Worm (Caenorhabditis elegans) whole organism, mixed stage, embryonic: ENCODE measurements around the gene col-179.

Experiments used
- elt-3 ChIP-seq: fragments of 150-350 bp; optimal IDR thresholded peaks from 2 replicates; lab custom pipeline; 2014; ENCODE audit warnings: missing biosample characterization, missing genetic modification characterization
- hlh-1 ChIP-seq: fragments of 150-350 bp; optimal IDR thresholded peaks from 2 replicates; lab custom pipeline; 2014; ENCODE audit warnings: missing biosample characterization, missing genetic modification reagents, missing genetic modification characterization
- lin-13 ChIP-seq: fragments of 150-350 bp; optimal IDR thresholded peaks from 2 replicates; lab custom pipeline; 2014; ENCODE audit warnings: missing biosample characterization, missing genetic modification characterization
- mep-1 ChIP-seq: fragments of 150-350 bp; optimal IDR thresholded peaks from 2 replicates; lab custom pipeline; 2017; ENCODE audit warnings: missing biosample characterization, missing genetic modification reagents, missing genetic modification characterization, inconsistent platforms
- nhr-12 ChIP-seq: fragments of 150-350 bp; optimal IDR thresholded peaks from 2 replicates; lab custom pipeline; 2014; ENCODE audit warnings: missing biosample characterization, missing genetic modification characterization
- nhr-237 ChIP-seq: fragments of 150-350 bp; optimal IDR thresholded peaks from 2 replicates; lab custom pipeline; 2014; ENCODE audit warnings: missing biosample characterization, missing genetic modification characterization
- nhr-28 ChIP-seq: fragments of 150-350 bp; optimal IDR thresholded peaks from 2 replicates; lab custom pipeline; 2014; ENCODE audit warnings: missing biosample characterization, missing genetic modification characterization
- pha-4 ChIP-seq: fragments of 150-350 bp; optimal IDR thresholded peaks from 2 replicates; lab custom pipeline; 2018; ENCODE audit warnings: missing biosample characterization, missing genetic modification reagents, missing genetic modification characterization
- snpc-4 ChIP-seq: fragments of 150-350 bp; optimal IDR thresholded peaks from 2 replicates; lab custom pipeline; 2014; ENCODE audit warnings: missing biosample characterization, missing genetic modification characterization
- unc-39 ChIP-seq: fragments of 150-350 bp; optimal IDR thresholded peaks from 2 replicates; lab custom pipeline; 2014; ENCODE audit warnings: missing biosample characterization, missing genetic modification characterization
- unc-62 ChIP-seq: fragments of 150-350 bp; optimal IDR thresholded peaks from 2 replicates; lab custom pipeline; 2014; ENCODE audit warnings: missing biosample characterization, missing genetic modification reagents, missing genetic modification characterization
- ztf-11 ChIP-seq: fragments of 150-350 bp; optimal IDR thresholded peaks from 2 replicates; lab custom pipeline; 2014; ENCODE audit warnings: missing biosample characterization, missing genetic modification characterization

- TF ChIP-seq snpc-4 (tag; lab: Kevin White, UChicago), result no peak
- TF ChIP-seq lin-13 (tag; lab: Kevin White, UChicago), result no peak
- TF ChIP-seq nhr-12, result no peak
- TF ChIP-seq nhr-237 (tag; lab: Kevin White, UChicago), result no peak
- no peak for TF ChIP-seq nhr-28
- TF ChIP-seq mep-1 (tag; lab: Kevin White, UChicago), result no peak
- TF ChIP-seq unc-62 (GFP tag; lab: Kevin White, UChicago), result no peak
- TF ChIP-seq elt-3 (tag; lab: Kevin White, UChicago), result no peak
- no peak for TF ChIP-seq ztf-11 (tag; lab: Kevin White, UChicago)
- TF ChIP-seq pha-4, result no peak
- TF ChIP-seq unc-39 (tag; lab: Kevin White, UChicago), result no peak
- TF ChIP-seq hlh-1, result no peak
These were observed 11.8 kb upstream of the col-179 start, which contains the start of gene F13D2.1 for ce11 chrX:11189515-11189914.
